Worm (Caenorhabditis elegans) whole organism, late embryonic: Measurements from ENCODE around the gene tag-196.

Source experiments
- F13H6.1 ChIP-seq: sonication (generic microtip); optimal IDR thresholded peaks from 2 replicates; lab custom pipeline; 2016; ENCODE audit warnings: missing genetic modification characterization, missing compliant biosample characterization
- T23F11.4 ChIP-seq: fragments of 200-800 bp; sonication (Bioruptor generic); optimal IDR thresholded peaks from 2 replicates; lab custom pipeline; 2018; ENCODE audit warnings: mild to moderate bottlenecking, missing genetic modification characterization, missing compliant biosample characterization
- Y22D7AL.16 ChIP-seq: sonication (generic microtip); optimal IDR thresholded peaks from 2 replicates; lab custom pipeline; 2016; ENCODE audit warnings: missing genetic modification characterization, missing compliant biosample characterization
- ceh-31 ChIP-seq: sonication (generic microtip); optimal IDR thresholded peaks from 2 replicates; lab custom pipeline; 2016; ENCODE audit warnings: missing genetic modification characterization, missing compliant biosample characterization
- ceh-6 ChIP-seq: fragments of 200-800 bp; sonication (Bioruptor generic); optimal IDR thresholded peaks from 2 replicates; lab custom pipeline; 2018; ENCODE audit warnings: mild to moderate bottlenecking, missing genetic modification characterization, missing compliant biosample characterization
- dmd-4 ChIP-seq: sonication (generic microtip); optimal IDR thresholded peaks from 2 replicates; lab custom pipeline; 2016; ENCODE audit warnings: borderline replicate concordance, missing genetic modification characterization, missing compliant biosample characterization
- elt-2 ChIP-seq: sonication (generic microtip); optimal IDR thresholded peaks from 2 replicates; lab custom pipeline; 2016; ENCODE audit warnings: missing genetic modification reagents, missing genetic modification characterization, missing compliant biosample characterization
- elt-4 ChIP-seq: sonication (generic microtip); optimal IDR thresholded peaks from 2 replicates; lab custom pipeline; 2016; ENCODE audit warnings: missing genetic modification characterization, missing compliant biosample characterization
- ets-4 ChIP-seq: sonication (generic microtip); optimal IDR thresholded peaks from 2 replicates; lab custom pipeline; 2016; ENCODE audit warnings: missing genetic modification characterization, missing compliant biosample characterization
- fkh-10 ChIP-seq: fragments of 150-350 bp; optimal IDR thresholded peaks from 2 replicates; lab custom pipeline; 2014; ENCODE audit warnings: missing biosample characterization, missing genetic modification reagents, missing genetic modification characterization
- gmeb-2 ChIP-seq: sonication (generic microtip); optimal IDR thresholded peaks from 2 replicates; lab custom pipeline; 2016; ENCODE audit warnings: missing genetic modification characterization, inconsistent platforms, missing compliant biosample characterization
- pros-1 ChIP-seq: fragments of 150-350 bp; optimal IDR thresholded peaks from 2 replicates; lab custom pipeline; 2014; ENCODE audit warnings: missing biosample characterization, missing genetic modification reagents, missing genetic modification characterization

DNA sequence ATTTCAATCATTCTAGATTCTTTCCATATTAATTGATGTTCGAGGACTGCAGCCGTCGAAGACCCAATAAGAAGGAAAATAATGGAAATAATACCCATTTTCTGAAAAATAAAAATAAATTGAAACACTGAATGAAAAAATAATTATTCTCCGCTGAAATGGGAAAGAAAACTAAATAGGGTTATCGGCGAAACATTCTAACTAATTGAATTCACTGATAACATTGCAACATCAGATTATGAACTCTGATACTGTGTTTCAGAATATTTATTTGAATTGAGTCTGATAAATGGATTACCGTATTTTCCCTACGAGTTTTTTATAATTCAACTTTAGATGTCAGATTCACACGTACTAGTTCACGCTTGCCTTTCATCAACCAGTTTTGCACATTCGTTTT is 48.4 kb downstream of the tag-196 start, which contains the start of gene asp-13:
- TF ChIP-seq elt-2 (tag; lab: Kevin White, UChicago) = no peak
- TF ChIP-seq F13H6.1 (tag; lab: Kevin White, UChicago) = no peak
- no peak for TF ChIP-seq gmeb-2 (tag; lab: Kevin White, UChicago)
- no peak for TF ChIP-seq Y22D7AL.16 (tag; lab: Kevin White, UChicago)
- TF ChIP-seq pros-1 (tag; lab: Kevin White, UChicago) = no peak
- no peak for TF ChIP-seq dmd-4 (tag; lab: Kevin White, UChicago)
- no peak for TF ChIP-seq elt-4
- no peak for TF ChIP-seq ceh-6 (GFP tag; lab: Kevin White, UChicago)
- no peak for TF ChIP-seq ets-4 (tag; lab: Kevin White, UChicago)
- TF ChIP-seq T23F11.4 = no peak
- no peak for TF ChIP-seq ceh-31
- no peak for TF ChIP-seq fkh-10 (GFP tag; lab: Kevin White, UChicago)
